Worm (Caenorhabditis elegans) whole organism, early embryonic: ENCODE data around the gene xpc-1.

Experiments used
- flt-1 ChIP-seq: fragments of 200-800 bp; sonication (Bioruptor generic); IDR thresholded peaks from 2 replicates; pipeline ENCODE4 v1.3.6; 2022; ENCODE audit warnings: missing genetic modification characterization, missing compliant biosample characterization
- scrt-1 ChIP-seq: fragments of 200-800 bp; sonication (Bioruptor generic); IDR thresholded peaks from 2 replicates; pipeline ENCODE4 v1.3.6; 2022; ENCODE audit warnings: missing genetic modification characterization, missing compliant biosample characterization

DNA sequence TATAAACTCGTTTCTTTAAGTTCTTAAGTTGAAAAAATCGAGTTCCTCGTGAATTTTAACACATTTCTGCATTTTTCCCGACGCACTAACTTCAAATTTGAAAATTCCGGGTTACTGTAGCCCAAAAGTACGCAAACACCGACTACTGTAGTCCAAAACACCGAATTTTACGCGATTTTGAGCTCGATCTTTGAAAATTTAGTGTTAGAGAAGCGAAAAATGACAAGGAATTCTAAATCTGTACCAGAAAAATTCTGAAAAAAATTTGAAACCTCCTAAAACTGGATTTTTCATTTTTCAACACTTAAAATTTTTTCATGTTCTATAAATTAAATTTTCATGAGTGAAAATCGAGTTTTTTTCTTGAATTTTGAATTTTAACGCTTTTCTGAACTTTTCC is 47.7 kb upstream of the xpc-1 start:
- TF ChIP-seq flt-1 (GFP tag; lab: Robert Waterston, UW) (no peak), scrt-1 (GFP tag; lab: Robert Waterston, UW) (no peak)
